Fruit fly (Drosophila melanogaster) whole organism: ENCODE data around the gene CG9932.

Source experiments
- CG8478 ChIP-seq: fragments of >200 bp; optimal IDR thresholded peaks from 2 replicates; lab custom pipeline; 2018; ENCODE audit warnings: inconsistent platforms
- Dll ChIP-seq: fragments of >200 bp; optimal IDR thresholded peaks from 2 replicates; lab custom pipeline; 2017
- EcR ChIP-seq, 2 experiments: fragments of >200 bp; optimal IDR thresholded peaks; 2 replicates each; lab custom pipeline; 2017; ENCODE audit warnings: missing biosample characterization in 2 of 2, missing genetic modification characterization in 2 of 2, missing genetic modification reagents in 2 of 2
- pan ChIP-seq: fragments of >200 bp; optimal IDR thresholded peaks from 2 replicates; lab custom pipeline; 2017
- psq ChIP-seq: fragments of >200 bp; optimal IDR thresholded peaks from 2 replicates; lab custom pipeline; 2017
- usp ChIP-seq: fragments of >200 bp; optimal IDR thresholded peaks from 2 replicates; lab custom pipeline; 2017; ENCODE audit warnings: missing biosample characterization, missing genetic modification characterization, mixed read lengths

CG9932 gene

DNA sequence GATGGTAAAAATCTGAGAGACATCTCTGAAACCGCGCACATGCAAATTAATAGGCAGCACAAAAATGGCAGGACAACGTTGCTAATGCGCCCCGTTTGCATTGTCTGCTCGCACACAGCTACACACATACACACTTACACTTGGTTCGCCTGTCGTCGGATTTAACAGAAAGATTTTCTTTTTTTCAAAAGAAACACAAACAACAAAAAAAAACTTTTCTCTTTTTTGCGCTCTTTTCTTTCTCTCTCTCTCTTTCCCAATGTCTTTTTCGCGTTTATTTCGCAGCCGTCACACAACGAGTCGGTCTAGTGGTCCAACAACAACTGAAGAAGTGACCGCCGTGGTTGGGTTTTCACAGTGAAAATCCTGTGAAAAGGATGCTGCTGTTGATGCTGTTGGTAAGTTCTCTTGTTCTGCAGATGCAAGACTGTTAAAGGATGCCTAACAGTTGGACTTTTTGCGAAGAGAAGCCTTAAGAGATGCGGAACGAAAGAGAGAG lies 24.2 kb downstream of the CG9932 start:
- no peak for TF ChIP-seq usp (GFP tag; lab: Kevin White, UChicago)

DNA sequence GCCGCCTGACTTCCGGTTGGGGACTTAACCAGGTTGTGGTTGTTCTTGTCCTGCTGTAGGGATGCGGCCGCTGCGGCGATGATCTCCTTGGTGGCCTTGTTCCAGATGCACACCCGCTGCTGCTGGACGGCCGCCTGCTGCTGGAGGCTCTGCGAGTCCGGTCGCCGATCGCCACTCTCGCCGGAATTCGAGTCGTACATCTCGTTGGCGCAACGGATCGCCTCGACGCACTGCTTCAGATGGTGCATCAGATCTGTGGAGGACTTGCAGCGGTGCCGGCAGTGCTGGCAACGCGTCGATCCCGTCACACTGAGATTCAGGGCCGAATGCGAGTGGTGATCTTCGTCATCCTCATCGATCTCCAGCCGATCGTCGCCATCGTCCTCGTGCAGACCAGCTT lies 31.0 kb downstream of the CG9932 start:
- TF ChIP-seq psq (lab: Kevin White, UChicago) (no peak), EcR (GFP tag; optimal IDR thresholded peaks at IDR 0.05; lab: Kevin White, UChicago) (no peak), Dll (no peak), CG8478 (lab: Kevin White, UChicago) (no peak), usp (GFP tag; lab: Kevin White, UChicago) (no peak), pan (lab: Kevin White, UChicago) (no peak)

DNA sequence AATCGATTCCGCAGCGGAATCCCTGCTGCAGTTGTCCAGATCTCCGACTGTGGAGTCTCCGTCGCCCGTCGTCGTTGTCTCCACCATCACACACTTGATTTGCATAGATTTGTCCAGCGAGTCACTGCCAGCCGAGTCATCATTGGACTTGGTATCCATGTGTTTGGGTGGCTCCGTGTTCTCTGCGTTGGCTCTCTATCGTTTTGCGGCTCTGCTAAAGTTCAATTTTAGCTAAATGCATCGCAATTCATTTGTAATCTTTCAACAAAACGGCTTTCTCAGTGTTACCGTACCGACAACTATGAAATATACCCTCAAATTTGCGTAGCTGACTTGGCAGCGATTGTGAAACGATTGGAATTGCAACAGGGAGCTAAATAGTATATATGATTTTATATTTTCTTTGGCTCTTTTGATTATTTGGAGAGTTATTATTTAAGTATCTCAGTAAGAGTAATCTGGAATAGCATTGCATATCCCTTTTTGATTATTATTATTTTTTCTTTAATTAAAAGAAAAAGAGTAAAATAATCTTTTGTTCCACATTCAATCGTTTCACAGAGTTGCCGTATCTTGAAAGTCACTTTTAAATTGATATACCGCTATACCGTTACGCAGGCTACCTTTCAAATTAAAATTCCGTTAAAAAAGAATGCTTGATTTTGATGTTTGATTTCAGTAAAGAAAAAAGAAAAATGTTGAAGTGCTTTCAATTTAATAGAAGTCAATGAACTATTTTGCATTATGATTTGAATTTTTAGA lies 38.7 kb downstream of the CG9932 start, which contains the start of gene CG9933:
CG9933 (minus strand) TSS at position 293 of the 762 bp plus-strand sequence.
- TF ChIP-seq psq (lab: Kevin White, UChicago) (no peak), usp (GFP tag; lab: Kevin White, UChicago) (no peak), pan (lab: Kevin White, UChicago) (no peak), CG8478 (lab: Kevin White, UChicago) (no peak), EcR (GFP tag; optimal IDR thresholded peaks at IDR 0.05; lab: Kevin White, UChicago) (no peak), Dll (no peak)

DNA sequence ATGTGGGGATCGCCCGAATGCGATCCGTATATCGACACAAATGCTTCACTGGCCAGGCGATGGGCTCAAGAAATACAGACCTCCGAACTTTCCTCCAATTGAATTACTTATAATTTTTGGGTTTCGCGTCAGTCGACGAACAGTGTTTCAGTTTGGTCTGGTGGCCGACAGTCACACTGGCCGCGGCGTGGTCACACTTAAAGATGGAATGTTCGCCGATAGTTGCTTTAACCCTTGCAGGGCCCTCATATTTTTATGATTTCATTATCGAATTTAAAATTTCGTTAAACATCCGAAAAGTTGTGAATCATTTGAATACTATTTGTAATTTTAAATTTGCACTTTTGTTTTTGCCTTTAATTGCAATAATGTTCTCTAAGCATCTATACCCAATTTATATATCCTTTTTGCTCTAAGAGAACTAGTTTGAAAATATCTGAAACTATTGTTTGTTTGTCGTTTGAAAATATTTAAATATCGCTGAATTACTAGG lies 40.9 kb downstream of the CG9932 start, which contains the start of gene Ube4B:
Ube4B (minus strand) TSS at position 443 of the 493 bp plus-strand sequence.
- no peak for TF ChIP-seq psq (lab: Kevin White, UChicago)
- TF ChIP-seq CG8478 (lab: Kevin White, UChicago), result no peak
- no peak for TF ChIP-seq usp (GFP tag; lab: Kevin White, UChicago)
- TF ChIP-seq pan (lab: Kevin White, UChicago), result no peak

DNA sequence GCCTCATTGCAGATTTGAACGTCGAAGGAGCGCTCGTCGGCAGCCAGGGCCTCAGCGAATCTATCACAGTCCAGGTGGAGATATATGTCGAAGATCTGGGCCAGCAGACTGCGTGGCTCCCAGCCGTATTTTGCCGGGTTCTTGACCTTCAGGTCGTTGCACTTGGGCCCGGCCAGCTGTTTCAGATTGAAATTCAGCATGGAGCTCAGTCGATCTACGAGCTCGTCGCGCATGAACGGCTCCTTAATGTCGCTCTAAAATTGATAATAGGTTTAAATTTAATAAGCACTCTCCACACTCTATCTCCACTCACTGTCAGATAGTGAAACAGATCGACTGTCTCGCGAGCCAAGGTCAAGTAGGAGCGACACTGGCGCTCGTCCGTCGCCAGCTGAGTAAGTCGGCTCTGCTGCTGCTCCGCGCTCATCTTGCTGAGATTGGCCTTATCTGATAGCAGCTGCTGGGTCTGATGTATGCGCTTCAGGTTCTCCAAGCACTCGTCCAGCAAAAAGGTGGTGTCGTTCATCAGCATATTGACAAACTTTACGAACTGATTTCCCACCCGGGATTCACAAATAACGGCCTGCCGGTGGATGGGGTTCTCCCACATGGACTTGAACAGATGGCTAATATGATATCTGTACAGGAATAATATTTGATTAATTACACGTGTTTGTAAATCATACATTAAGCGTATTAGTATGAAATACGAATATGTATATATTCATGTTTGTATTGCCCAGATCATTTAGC lies 45.7 kb downstream of the CG9932 start:
- no peak for TF ChIP-seq usp (GFP tag; lab: Kevin White, UChicago)
- no peak for TF ChIP-seq psq (lab: Kevin White, UChicago)
- TF ChIP-seq CG8478 (lab: Kevin White, UChicago), result no peak
- no peak for TF ChIP-seq pan (lab: Kevin White, UChicago)
- no peak for TF ChIP-seq Dll
- no peak for TF ChIP-seq EcR (GFP tag; optimal IDR thresholded peaks at IDR 0.05; lab: Kevin White, UChicago)

DNA sequence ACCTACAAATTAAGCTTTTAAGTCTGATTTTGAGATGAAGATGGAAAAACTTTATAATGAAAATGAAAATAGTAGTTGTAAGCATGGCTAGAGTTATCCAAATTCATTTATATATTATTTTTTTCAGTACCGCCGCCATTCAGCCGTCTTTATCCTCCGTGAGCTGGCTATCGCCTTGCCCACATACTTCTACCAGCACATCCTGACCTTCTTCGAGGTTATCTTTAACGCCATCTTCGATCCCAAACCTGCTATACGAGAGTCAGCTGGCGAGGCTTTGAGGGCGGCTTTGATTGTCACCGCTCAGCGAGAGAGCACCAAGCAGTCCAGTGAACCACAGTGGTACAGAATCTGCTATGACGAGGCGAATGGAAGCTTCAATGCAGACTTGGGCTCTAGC lies 54.6 kb downstream of the CG9932 start:
- TF ChIP-seq usp (GFP tag; lab: Kevin White, UChicago) (no peak), EcR (GFP tag; optimal IDR thresholded peaks at IDR 0.05; lab: Kevin White, UChicago) (no peak), CG8478 (lab: Kevin White, UChicago) (no peak), Dll (no peak), psq (lab: Kevin White, UChicago) (no peak), pan (lab: Kevin White, UChicago) (no peak)

DNA sequence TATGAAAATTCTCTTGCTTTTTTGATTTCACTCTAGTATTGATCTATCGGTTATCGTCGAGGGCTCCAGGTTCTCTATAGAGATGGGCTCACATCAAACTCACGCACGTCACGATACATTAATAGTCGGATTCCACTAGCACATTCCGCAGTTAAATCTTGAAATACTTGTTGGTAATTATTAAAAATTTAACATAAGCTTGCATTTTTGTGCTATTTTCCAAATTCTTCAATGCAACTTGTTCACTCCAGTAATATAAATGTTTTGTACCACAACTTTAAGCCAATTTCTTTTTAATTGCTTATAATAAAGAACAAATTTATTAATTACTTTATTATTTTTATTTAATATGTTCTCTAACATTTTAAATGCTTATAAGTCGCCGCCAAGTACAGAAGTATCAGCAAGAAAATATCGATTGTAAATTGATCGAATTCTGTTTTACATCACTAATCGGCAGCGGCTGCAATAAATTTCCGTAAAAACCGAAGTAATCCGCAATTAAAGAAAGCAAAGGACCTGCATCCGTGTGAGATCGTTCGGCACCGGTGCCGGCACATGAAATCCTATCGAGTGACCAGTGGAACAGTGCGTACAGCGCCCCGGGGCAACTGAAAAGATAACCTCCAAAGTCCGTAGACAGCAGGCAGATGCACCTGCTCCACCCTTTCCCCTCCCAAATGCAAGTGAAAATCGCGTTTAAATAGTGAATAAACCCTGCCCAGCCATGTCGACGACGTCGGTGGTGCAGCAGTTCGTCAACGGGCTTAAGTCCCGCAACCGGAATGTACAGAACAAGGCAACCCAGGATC lies 55.7 kb downstream of the CG9932 start, which contains the start of the genes Vha68-1 and mTor:
Vha68-1 (minus strand) TSS at position 49 of the 812 bp plus-strand sequence.
mTor (plus strand) TSS at position 422 of the 812 bp plus-strand sequence.
- TF ChIP-seq pan (lab: Kevin White, UChicago), result no peak
- TF ChIP-seq usp (GFP tag; lab: Kevin White, UChicago), result no peak
- TF ChIP-seq Dll, result no peak
- TF ChIP-seq EcR (GFP tag; optimal IDR thresholded peaks at IDR 0.05; lab: Kevin White, UChicago), result no peak
- no peak for TF ChIP-seq CG8478 (lab: Kevin White, UChicago)
- no peak for TF ChIP-seq psq (lab: Kevin White, UChicago)

DNA sequence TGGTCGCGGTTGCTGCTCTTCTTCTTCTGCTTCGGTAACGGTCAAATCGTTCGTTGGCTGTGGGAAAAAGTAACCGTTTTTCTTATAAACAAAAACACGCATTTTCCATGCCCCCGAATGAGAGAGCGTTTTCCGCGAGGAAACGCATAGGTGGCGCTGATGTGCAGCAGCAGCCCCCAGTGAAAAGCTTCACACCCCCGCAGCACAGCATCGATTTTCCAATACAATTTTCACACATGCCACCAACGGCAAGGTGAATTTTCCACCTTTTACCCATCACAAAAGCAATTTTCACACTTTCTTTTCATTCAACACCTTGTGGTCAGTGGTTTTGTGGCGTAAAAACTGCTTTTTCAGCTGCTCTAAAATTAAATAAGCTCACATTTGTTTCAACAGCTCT lies 56.3 kb downstream of the CG9932 start:
- TF ChIP-seq CG8478 (lab: Kevin White, UChicago), result no peak
- TF ChIP-seq EcR (GFP tag; optimal IDR thresholded peaks at IDR 0.05; lab: Kevin White, UChicago), result no peak
- TF ChIP-seq usp (GFP tag; lab: Kevin White, UChicago), result no peak

DNA sequence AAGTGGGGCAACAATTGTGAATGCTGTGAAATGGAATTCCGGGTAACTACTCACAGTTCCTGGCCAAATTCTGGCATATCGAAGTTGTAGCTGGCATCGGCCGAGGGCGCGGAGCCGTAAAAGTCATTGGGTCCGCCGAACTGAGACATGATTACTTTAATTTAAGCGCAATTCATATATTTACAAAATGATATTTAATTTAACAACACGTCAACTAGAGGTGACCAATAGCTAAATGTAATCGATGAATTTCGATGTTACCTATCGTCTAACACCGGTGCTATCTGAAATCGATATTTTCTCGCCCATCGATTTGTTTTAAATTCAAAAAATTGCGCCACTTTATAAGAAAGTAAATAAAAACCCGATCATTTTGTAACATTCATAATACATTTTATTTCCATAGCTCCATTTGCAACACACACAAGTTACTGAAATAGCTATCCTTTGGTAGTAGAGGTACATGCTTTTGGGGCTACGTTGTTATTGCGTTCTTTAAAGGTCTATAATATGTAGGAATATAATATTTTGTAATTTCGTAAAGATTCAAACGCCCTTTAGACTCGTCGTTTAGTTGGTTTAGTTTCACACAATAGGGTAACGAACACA lies 59.4 kb downstream of the CG9932 start, which contains the start of gene Yip1d1:
Yip1d1 (minus strand) TSS at position 243 of the 609 bp plus-strand sequence.
- no peak for TF ChIP-seq usp (GFP tag; lab: Kevin White, UChicago)
- no peak for TF ChIP-seq pan (lab: Kevin White, UChicago)
- TF ChIP-seq CG8478 (lab: Kevin White, UChicago), result no peak
- TF ChIP-seq Dll, result no peak

DNA sequence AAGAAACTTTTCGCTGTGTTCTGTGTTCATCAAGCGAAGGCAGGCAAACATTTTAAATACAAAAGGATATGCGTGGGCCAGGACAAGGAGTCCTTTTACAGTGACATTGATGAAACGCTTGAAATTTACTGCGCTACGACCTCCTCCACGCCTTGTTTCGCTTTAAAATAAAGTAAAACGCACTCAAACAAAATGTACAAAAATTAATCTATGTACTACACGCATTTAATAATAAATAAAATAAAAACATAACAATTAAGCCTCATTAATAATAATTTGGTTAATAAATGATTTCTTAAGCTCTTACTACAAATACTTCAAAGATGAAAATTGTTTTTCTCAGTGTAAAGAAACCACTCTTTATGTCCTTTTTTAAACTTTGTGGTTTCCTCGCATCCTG lies 74.9 kb downstream of the CG9932 start:
- TF ChIP-seq pan (lab: Kevin White, UChicago) (no peak), psq (lab: Kevin White, UChicago) (no peak)

DNA sequence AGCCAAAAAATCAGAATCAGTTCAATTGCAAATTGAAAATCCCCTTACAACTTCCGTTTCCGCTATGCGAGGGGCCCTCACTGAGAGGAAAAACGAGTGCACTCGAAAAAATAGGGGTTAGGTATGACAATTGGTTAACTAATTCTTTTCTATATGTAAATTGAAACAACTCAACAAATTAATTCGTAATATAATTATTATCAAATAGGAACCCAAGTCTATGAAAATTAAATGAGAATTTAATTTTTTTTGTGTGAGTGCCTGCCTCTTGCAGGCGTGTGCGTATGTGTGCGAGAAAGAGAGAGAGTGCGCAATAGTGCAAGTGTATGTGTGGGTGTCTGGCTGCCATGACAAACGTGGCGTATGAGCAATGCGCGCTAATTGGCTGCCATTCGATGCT lies 77.8 kb downstream of the CG9932 start:
- no peak for TF ChIP-seq psq (lab: Kevin White, UChicago)
- no peak for TF ChIP-seq EcR (GFP tag; optimal IDR thresholded peaks at IDR 0.05; lab: Kevin White, UChicago)
- no peak for TF ChIP-seq usp (GFP tag; lab: Kevin White, UChicago)
- no peak for TF ChIP-seq pan (lab: Kevin White, UChicago)
- TF ChIP-seq Dll, result no peak
- no peak for TF ChIP-seq CG8478 (lab: Kevin White, UChicago)
